Worm (Caenorhabditis elegans) whole organism, L4 larva: ENCODE results near the gene K10B2.4.
A peak's percentile ranks its signal among the peaks of the same experiment; 100 is the strongest.

Experiments
- F37D6.2 ChIP-seq: sonication (generic microtip); optimal IDR thresholded peaks from 2 replicates; lab custom pipeline; 2016; ENCODE audit warnings: mild to moderate bottlenecking, missing genetic modification characterization, missing compliant biosample characterization
- R02D3.7 ChIP-seq: fragments of 150-350 bp; sonication (generic microtip); optimal IDR thresholded peaks from 3 replicates; lab custom pipeline; 2014; ENCODE audit warnings: missing biosample characterization, missing genetic modification characterization
- Y105C5A.15 ChIP-seq: fragments of 200-800 bp; sonication (Bioruptor generic); IDR thresholded peaks from 2 replicates; pipeline ENCODE4 v1.3.6; 2022; ENCODE audit warnings: missing genetic modification characterization, missing compliant biosample characterization
- aha-1 ChIP-seq: fragments of 150-350 bp; peaks from one replicate; lab custom pipeline; 2014; ENCODE audit warnings: missing biosample characterization, missing genetic modification characterization
- aly-2 ChIP-seq: sonication (generic microtip); optimal IDR thresholded peaks from 2 replicates; lab custom pipeline; 2018; ENCODE audit warnings: missing biosample characterization, missing genetic modification characterization
- attf-4 ChIP-seq: sonication (generic microtip); optimal IDR thresholded peaks from 3 replicates; lab custom pipeline; 2017; ENCODE audit warnings: missing biosample characterization, missing genetic modification characterization
- ceh-28 ChIP-seq: fragments of 150-350 bp; optimal IDR thresholded peaks from 2 replicates; lab custom pipeline; 2014; ENCODE audit warnings: missing biosample characterization, missing genetic modification reagents, missing genetic modification characterization
- ceh-44 ChIP-seq: fragments of 200-800 bp; sonication (Bioruptor generic); IDR thresholded peaks from 2 replicates; pipeline ENCODE4 v1.3.6; 2022; ENCODE audit warnings: missing genetic modification reagents, missing genetic modification characterization, missing compliant biosample characterization
- ceh-62 ChIP-seq: sonication (generic microtip); optimal IDR thresholded peaks from 2 replicates; lab custom pipeline; 2017; ENCODE audit warnings: missing biosample characterization, missing genetic modification characterization
- ceh-82 ChIP-seq: sonication (generic microtip); optimal IDR thresholded peaks from 2 replicates; lab custom pipeline; 2017; ENCODE audit warnings: missing biosample characterization, missing genetic modification characterization
- cey-2 ChIP-seq: sonication (generic microtip); optimal IDR thresholded peaks from 3 replicates; lab custom pipeline; 2017; ENCODE audit warnings: missing genetic modification characterization, mild to moderate bottlenecking, missing compliant biosample characterization, antibody characterized with exemption, borderline replicate concordance; ENCODE audit not compliant: insufficient read depth
- ctbp-1 ChIP-seq: fragments of 200-800 bp; sonication (Bioruptor generic); IDR thresholded peaks from 2 replicates; pipeline ENCODE4 v1.3.6; 2022; ENCODE audit warnings: missing genetic modification reagents, missing genetic modification characterization, missing compliant biosample characterization
- daf-16 ChIP-seq, 3 experiments: sonication (generic microtip); optimal IDR thresholded peaks; 2 replicates each; lab custom pipeline; 2016 to 2017; ENCODE audit warnings: missing genetic modification characterization in 3 of 3, missing genetic modification reagents in 3 of 3, mild to moderate bottlenecking in 2 of 3, missing compliant biosample characterization in 2 of 3, missing biosample characterization in 1 of 3, moderate library complexity in 1 of 3
- daf-19 ChIP-seq: fragments of 200-800 bp; sonication (Bioruptor generic); conservative IDR thresholded peaks from 2 replicates; pipeline ENCODE4 v1.3.6; 2022; ENCODE audit warnings: missing genetic modification characterization, missing compliant biosample characterization
- daf-8 ChIP-seq: fragments of 200-800 bp; sonication (Bioruptor generic); IDR thresholded peaks from 2 replicates; pipeline ENCODE4 v1.3.6; 2022; ENCODE audit warnings: missing genetic modification characterization, missing compliant biosample characterization
- dpl-1 ChIP-seq: fragments of 150-350 bp; optimal IDR thresholded peaks from 2 replicates; lab custom pipeline; 2014; ENCODE audit warnings: missing biosample characterization, missing genetic modification reagents, missing genetic modification characterization
- duxl-1 ChIP-seq: sonication (generic microtip); optimal IDR thresholded peaks from 2 replicates; lab custom pipeline; 2016; ENCODE audit warnings: mild to moderate bottlenecking, missing genetic modification characterization, moderate library complexity, missing compliant biosample characterization; ENCODE audit not compliant: poor library complexity
- egl-27 ChIP-seq: sonication (generic microtip); optimal IDR thresholded peaks from 3 replicates; lab custom pipeline; 2017; ENCODE audit warnings: missing biosample characterization, missing genetic modification reagents, missing genetic modification characterization
- hlh-30 ChIP-seq: sonication (generic microtip); optimal IDR thresholded peaks from 2 replicates; lab custom pipeline; 2017; ENCODE audit warnings: antibody characterized with exemption, mild to moderate bottlenecking, missing genetic modification characterization, missing compliant biosample characterization; ENCODE audit not compliant: insufficient read depth
- hmg-1.1 ChIP-seq: fragments of 200-800 bp; sonication (Bioruptor generic); IDR thresholded peaks from 2 replicates; pipeline ENCODE4 v1.3.6; 2022; ENCODE audit warnings: missing genetic modification reagents, missing genetic modification characterization, missing compliant biosample characterization
- jun-1 ChIP-seq: fragments of 150-350 bp; optimal IDR thresholded peaks from 2 replicates; lab custom pipeline; 2014; ENCODE audit warnings: missing biosample characterization, missing genetic modification reagents, missing genetic modification characterization
- lim-7 ChIP-seq: fragments of 200-800 bp; sonication (Bioruptor generic); IDR thresholded peaks from 2 replicates; pipeline ENCODE4 v1.3.6; 2022; ENCODE audit warnings: missing genetic modification characterization, missing compliant biosample characterization
- lin-1 ChIP-seq: fragments of 200-800 bp; sonication (Bioruptor generic); IDR thresholded peaks from 2 replicates; pipeline ENCODE4 v1.3.6; 2022; ENCODE audit warnings: missing genetic modification reagents, missing genetic modification characterization, missing compliant biosample characterization
- lin-13 ChIP-seq: fragments of 150-350 bp; optimal IDR thresholded peaks from 2 replicates; lab custom pipeline; 2014; ENCODE audit warnings: missing biosample characterization, missing genetic modification reagents, missing genetic modification characterization
- lin-39 ChIP-seq: fragments of 150-350 bp; optimal IDR thresholded peaks from 2 replicates; lab custom pipeline; 2014; ENCODE audit warnings: missing biosample characterization, missing genetic modification reagents, missing genetic modification characterization
- lsy-2 ChIP-seq, 2 experiments: fragments of 150-350 bp in 1 of 2; sonication (generic microtip) in 1 of 2; optimal IDR thresholded peaks; 2 replicates each; lab custom pipeline; 2014 to 2017; ENCODE audit warnings: missing biosample characterization in 2 of 2, missing genetic modification characterization in 2 of 2
- madf-9 ChIP-seq: fragments of 200-800 bp; sonication (Bioruptor generic); conservative IDR thresholded peaks from 2 replicates; pipeline ENCODE4 v1.3.6; 2022; ENCODE audit warnings: missing genetic modification reagents, missing genetic modification characterization, missing compliant biosample characterization
- mes-2 ChIP-seq: sonication (generic microtip); optimal IDR thresholded peaks from 2 replicates; lab custom pipeline; 2016; ENCODE audit warnings: missing genotype, mild to moderate bottlenecking, missing genetic modification characterization, missing compliant biosample characterization; ENCODE audit not compliant: poor library complexity, severe bottlenecking
- mxl-3 ChIP-seq: fragments of 200-800 bp; sonication (Bioruptor generic); optimal IDR thresholded peaks from 2 replicates; lab custom pipeline; 2018; ENCODE audit warnings: mild to moderate bottlenecking, missing genetic modification characterization, missing compliant biosample characterization
- nhr-11 ChIP-seq: fragments of 150-350 bp; optimal IDR thresholded peaks from 2 replicates; lab custom pipeline; 2014; ENCODE audit warnings: missing biosample characterization, missing genetic modification characterization
- nhr-41 ChIP-seq: fragments of 200-800 bp; sonication (Bioruptor generic); IDR thresholded peaks from 2 replicates; pipeline ENCODE4 v1.3.6; 2022; ENCODE audit warnings: missing genetic modification reagents, missing genetic modification characterization, missing compliant biosample characterization
- nhr-48 ChIP-seq: sonication (generic microtip); optimal IDR thresholded peaks from 2 replicates; lab custom pipeline; 2016; ENCODE audit warnings: mild to moderate bottlenecking, missing genetic modification characterization, missing compliant biosample characterization
- nhr-76 ChIP-seq: fragments of 150-350 bp; optimal IDR thresholded peaks from 2 replicates; lab custom pipeline; 2014; ENCODE audit warnings: missing biosample characterization, missing genetic modification characterization
- nhr-77 ChIP-seq: fragments of 150-350 bp; optimal IDR thresholded peaks from 2 replicates; lab custom pipeline; 2014; ENCODE audit warnings: missing biosample characterization, missing genetic modification characterization
- pha-4 ChIP-seq, 2 experiments: fragments of 150-350 bp in 1 of 2; fragments of 200-800 bp in 1 of 2; sonication (Bioruptor generic) in 1 of 2; IDR thresholded peaks in 1 of 2; optimal IDR thresholded peaks in 1 of 2; 2 replicates each; pipeline versions ENCODE4 v1.3.6 to Lab custom; 2014 to 2022; ENCODE audit warnings: missing genetic modification characterization in 2 of 2, missing genetic modification reagents in 2 of 2, missing biosample characterization in 1 of 2, missing compliant biosample characterization in 1 of 2
- php-3 ChIP-seq: fragments of 200-800 bp; sonication (Bioruptor generic); IDR thresholded peaks from 2 replicates; pipeline ENCODE4 v1.3.6; 2022; ENCODE audit warnings: missing genetic modification reagents, missing genetic modification characterization, missing compliant biosample characterization
- sdz-12 ChIP-seq: fragments of 200-800 bp; sonication (Bioruptor generic); optimal IDR thresholded peaks from 2 replicates; lab custom pipeline; 2018; ENCODE audit warnings: mild to moderate bottlenecking, missing genetic modification characterization, missing compliant biosample characterization
- tag-97 ChIP-seq: fragments of 200-800 bp; sonication (Bioruptor generic); IDR thresholded peaks from 2 replicates; pipeline ENCODE4 v1.3.6; 2022; ENCODE audit warnings: missing genetic modification characterization, missing compliant biosample characterization
- unc-130 ChIP-seq: sonication (generic microtip); optimal IDR thresholded peaks from 2 replicates; lab custom pipeline; 2016; ENCODE audit warnings: missing genetic modification reagents, missing genetic modification characterization, missing compliant biosample characterization
- unc-62 ChIP-seq, 3 experiments: fragments of 150-350 bp in 1 of 3; sonication (generic microtip); optimal IDR thresholded peaks in 2 of 3; peaks in 1 of 3; 1 replicate in 1 of 3; 2 replicates in 2 of 3; lab custom pipeline; 2014 to 2017; ENCODE audit warnings: missing biosample characterization in 3 of 3, missing genetic modification characterization in 3 of 3, missing genetic modification reagents in 3 of 3, missing genotype in 1 of 3
- zag-1 ChIP-seq: fragments of 150-350 bp; optimal IDR thresholded peaks from 2 replicates; lab custom pipeline; 2014; ENCODE audit warnings: missing biosample characterization, missing genetic modification characterization
- zfp-3 ChIP-seq: fragments of 200-800 bp; sonication (Bioruptor generic); conservative IDR thresholded peaks from 2 replicates; pipeline ENCODE4 v1.3.6; 2022; ENCODE audit warnings: missing genetic modification reagents, missing genetic modification characterization, missing compliant biosample characterization
- zip-11 ChIP-seq: fragments of 200-800 bp; sonication (Bioruptor generic); IDR thresholded peaks from 2 replicates; pipeline ENCODE4 v1.3.6; 2022; ENCODE audit warnings: missing genetic modification characterization, missing compliant biosample characterization
- ztf-7 ChIP-seq: fragments of 150-350 bp; optimal IDR thresholded peaks from 2 replicates; lab custom pipeline; 2014; ENCODE audit warnings: missing biosample characterization, missing genetic modification characterization

Gene K10B2.4

DNA sequence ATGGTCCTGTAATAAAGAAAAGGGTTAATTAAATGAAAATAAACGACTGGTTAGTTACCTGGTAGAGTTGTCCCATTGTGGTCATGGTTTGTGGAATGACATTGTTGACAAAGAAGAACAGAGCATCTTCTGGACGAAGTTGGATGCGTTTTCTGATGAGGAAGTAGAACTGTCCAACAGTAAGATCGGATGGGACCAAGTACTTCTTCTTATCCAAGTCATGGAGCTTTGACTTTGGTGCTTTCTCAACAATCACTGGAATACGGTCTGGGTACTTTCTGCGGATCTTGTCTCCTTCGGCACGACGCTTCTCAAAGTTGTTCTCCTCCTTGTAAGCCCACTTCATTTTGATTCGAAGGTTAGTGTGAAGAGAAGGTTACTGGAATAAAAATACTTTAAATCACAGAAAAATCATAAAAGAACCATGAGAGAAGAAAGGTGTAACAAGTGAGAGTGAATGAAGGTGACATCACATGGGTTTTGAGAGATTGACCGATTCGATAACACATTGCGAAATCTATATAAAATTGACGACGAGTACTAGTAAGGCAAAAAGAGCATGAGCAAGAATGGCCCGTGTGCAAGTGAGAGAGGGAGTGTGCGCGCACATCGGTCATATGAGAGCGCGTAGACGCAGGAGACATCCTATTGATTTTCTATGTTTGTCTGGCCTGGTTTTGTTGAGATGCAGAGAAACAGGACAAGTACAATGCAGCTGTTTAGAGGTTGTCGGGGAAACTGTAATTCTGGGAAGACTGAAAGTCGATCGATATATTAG lies 13.2 kb downstream of the K10B2.4 start, which contains the start of gene lgg-1 (continued):
- TF ChIP-seq pha-4 (GFP tag; IDR thresholded peaks at IDR 0.05; lab: Robert Waterston, UW) (peak; percentile 67; the same call in 1 of the 2 replicates), pha-4 (tag; optimal IDR thresholded peaks at IDR 0.05; lab: Kevin White, UChicago) (no peak), daf-19 (GFP tag; lab: Robert Waterston, UW) (peak; percentile 65; the same call in 1 of the 2 replicates), lim-7 (GFP tag; lab: Robert Waterston, UW) (0 out of 2 replicates have a peak, but pooled peaks have one; percentile 39), zip-11 (GFP tag; lab: Robert Waterston, UW) (no peak), hmg-1.1 (GFP tag; lab: Robert Waterston, UW) (peak; percentile 59; the same call in 1 of the 2 replicates), sdz-12 (peak; percentile 77), dpl-1 (GFP tag; lab: Kevin White, UChicago) (peak; percentile 23), tag-97 (GFP tag; lab: Robert Waterston, UW) (no peak), Y105C5A.15 (GFP tag; lab: Robert Waterston, UW) (0 out of 2 replicates have a peak, but pooled peaks have one; percentile 45), nhr-77 (tag; lab: Kevin White, UChicago) (peak; percentile 33), unc-62 (GFP tag; optimal IDR thresholded peaks at IDR 0.05 in 1 of 2; lab: Kevin White, UChicago) (peak in 1 of 2 experiments; percentile 51), unc-62 (tag; optimal IDR thresholded peaks at IDR 0.05; lab: Kevin White, UChicago) (no peak), F37D6.2 (tag; lab: Kevin White, UChicago) (peak; percentile 36), lin-1 (GFP tag; lab: Robert Waterston, UW) (0 out of 2 replicates have a peak, but pooled peaks have one; percentile 8), unc-130 (GFP tag; lab: Kevin White, UChicago) (no peak)

DNA sequence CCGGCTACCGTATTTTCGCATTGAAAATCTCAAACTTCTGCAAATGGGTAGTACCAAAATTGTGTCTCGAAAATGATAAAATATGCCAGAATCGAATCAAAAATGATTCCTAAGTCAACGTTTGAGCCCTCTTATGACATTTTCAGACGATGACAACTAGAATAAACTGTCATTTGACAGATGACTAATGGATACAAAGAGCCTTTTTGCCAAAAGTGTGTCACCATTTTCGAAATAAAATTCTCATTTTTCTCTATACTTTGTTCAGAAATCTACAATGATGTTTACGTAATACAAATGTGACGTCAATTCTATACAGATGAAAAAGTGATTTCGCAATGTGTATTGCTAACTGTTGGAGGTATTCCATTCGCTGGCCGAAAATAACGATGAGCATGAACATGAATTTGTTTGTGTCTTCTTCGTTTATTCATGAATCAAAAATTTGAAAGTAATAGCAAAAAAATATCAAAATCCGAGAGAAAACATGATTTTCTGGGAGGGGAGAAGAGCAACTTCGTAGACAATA lies 14.1 kb downstream of the K10B2.4 start:
- TF ChIP-seq aly-2 (tag; lab: Kevin White, UChicago), result no peak
- TF ChIP-seq zfp-3 (GFP tag; lab: Robert Waterston, UW), result peak; percentile 98
- peak; percentile 70 to 72 for TF ChIP-seq lsy-2 (tag; optimal IDR thresholded peaks at IDR 0.05; lab: Kevin White, UChicago)
- no peak for TF ChIP-seq nhr-41
- TF ChIP-seq php-3 (GFP tag; lab: Robert Waterston, UW), result peak; percentile 74
- peak; percentile 74 for TF ChIP-seq ctbp-1 (GFP tag; lab: Robert Waterston, UW)
- no peak for TF ChIP-seq Y105C5A.15 (GFP tag; lab: Robert Waterston, UW)
- peak; percentile 61 for TF ChIP-seq hlh-30 (tag; lab: Kevin White, UChicago)
- TF ChIP-seq R02D3.7 (tag; lab: Kevin White, UChicago), result no peak
- TF ChIP-seq daf-16 (GFP tag; optimal IDR thresholded peaks at IDR 0.05; lab: Kevin White, UChicago), result peak; percentile 16 to 76
- TF ChIP-seq daf-16 (tag; optimal IDR thresholded peaks at IDR 0.05; lab: Kevin White, UChicago), result peak; percentile 89
- peak; percentile 14 for TF ChIP-seq nhr-48 (tag; lab: Kevin White, UChicago)
- TF ChIP-seq ztf-7 (tag; lab: Kevin White, UChicago), result peak; percentile 64
- TF ChIP-seq aha-1 (tag; lab: Kevin White, UChicago), result peak; percentile 75
- TF ChIP-seq ceh-62 (tag; lab: Kevin White, UChicago), result no peak
- TF ChIP-seq mxl-3 (GFP tag; lab: Kevin White, UChicago), result peak; percentile 18
- TF ChIP-seq ceh-82 (tag; lab: Kevin White, UChicago), result no peak
- TF ChIP-seq lin-39 (tag; lab: Kevin White, UChicago), result no peak
- no peak for TF ChIP-seq attf-4 (tag; lab: Kevin White, UChicago)
- TF ChIP-seq zag-1 (tag; lab: Kevin White, UChicago), result no peak
- no peak for TF ChIP-seq duxl-1 (tag; lab: Kevin White, UChicago)
- no peak for TF ChIP-seq unc-130 (GFP tag; lab: Kevin White, UChicago)
- no peak for TF ChIP-seq jun-1 (tag; lab: Kevin White, UChicago)
- peak; percentile 19 for TF ChIP-seq nhr-76 (tag; lab: Kevin White, UChicago)
- no peak for TF ChIP-seq egl-27
- no peak for TF ChIP-seq ceh-44 (GFP tag; lab: Robert Waterston, UW)
- TF ChIP-seq nhr-11 (tag; lab: Kevin White, UChicago), result peak; percentile 74
- TF ChIP-seq madf-9 (GFP tag; lab: Robert Waterston, UW), result no peak; the same call in 1 of the 2 replicates
- TF ChIP-seq lin-13 (GFP tag; lab: Kevin White, UChicago), result peak; percentile 76
- TF ChIP-seq mes-2 (tag; lab: Kevin White, UChicago), result peak; percentile 47
- TF ChIP-seq hmg-1.1 (GFP tag; lab: Robert Waterston, UW), result peak; percentile 71
- TF ChIP-seq daf-8 (GFP tag; lab: Robert Waterston, UW), result 0 out of 2 replicates have a peak, but pooled peaks have one; percentile 26
- TF ChIP-seq ceh-28 (tag; lab: Kevin White, UChicago), result no peak
- TF ChIP-seq cey-2 (tag; lab: Kevin White, UChicago), result no peak
